Worm (Caenorhabditis elegans): ENCODE measurements around the gene srw-86.

DNA sequence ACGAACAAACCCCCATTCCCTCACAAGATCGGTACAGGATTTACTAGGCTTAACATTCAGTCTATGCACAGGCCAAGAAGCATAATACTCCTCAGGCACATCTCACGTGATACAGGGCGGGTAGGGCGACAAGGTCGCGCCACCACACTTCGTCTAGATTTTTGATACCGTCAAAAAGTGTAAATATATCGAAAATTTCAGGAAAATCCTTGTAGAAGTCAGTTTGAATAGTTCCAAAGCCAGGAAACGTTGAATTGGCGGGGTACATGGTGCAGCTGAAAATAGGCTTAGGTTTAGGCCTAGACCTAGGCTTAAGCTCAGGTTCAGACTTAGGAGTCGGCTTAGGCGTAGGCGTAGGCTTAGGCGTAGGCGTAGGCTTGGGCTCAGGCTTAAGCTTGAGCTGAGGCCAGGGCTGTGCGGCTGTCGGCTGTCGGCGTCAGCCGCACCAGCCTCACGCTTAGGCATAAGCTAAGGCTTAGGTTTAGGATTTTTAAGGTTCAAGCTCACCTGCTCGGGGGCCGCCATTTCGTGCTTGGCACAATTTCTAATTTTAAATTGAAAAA is 29.9 kb upstream of the srw-86 start:
- TF ChIP-seq elt-2 (tag; optimal IDR thresholded peaks at IDR 0.05), result no peak
- TF ChIP-seq nhr-76 (tag; optimal IDR thresholded peaks at IDR 0.05), result no peak
- no peak for TF ChIP-seq ztf-11 (tag; optimal IDR thresholded peaks at IDR 0.05)
- TF ChIP-seq nhr-237 (tag; optimal IDR thresholded peaks at IDR 0.05), result no peak
- TF ChIP-seq F16B12.6 (tag; optimal IDR thresholded peaks at IDR 0.05), result no peak
- TF ChIP-seq nhr-11 (tag; optimal IDR thresholded peaks at IDR 0.05), result no peak
- no peak for TF ChIP-seq egl-27 (tag; optimal IDR thresholded peaks at IDR 0.05)
- TF ChIP-seq pqm-1 (tag; optimal IDR thresholded peaks at IDR 0.05), result no peak
- no peak for TF ChIP-seq elt-3 (tag; optimal IDR thresholded peaks at IDR 0.05)
